Fruit fly (Drosophila melanogaster): ENCODE results near the gene RhoGEF3.

RhoGEF3 gene

dm6 chr3L:294841-295408, 17.7 kb downstream of the RhoGEF3 start (continued):
- TF ChIP-seq Pdp1 (GFP tag; optimal IDR thresholded peaks at IDR 0.05) = peak in 1 of 2 experiments; percentile 31
- no peak for TF ChIP-seq Drgx (GFP tag; IDR thresholded peaks at IDR 0.05)
- peak; percentile 64 for TF ChIP-seq CG17361 (GFP tag; IDR thresholded peaks at IDR 0.05)
- TF ChIP-seq tap (tag; optimal IDR thresholded peaks at IDR 0.05) = no peak
- no peak for TF ChIP-seq Dbx (GFP tag; IDR thresholded peaks at IDR 0.05)
- TF ChIP-seq CG14710 (tag; optimal IDR thresholded peaks at IDR 0.05) = peak; percentile 70
- peak in 1 of 2 experiments; percentile 70 for TF ChIP-seq bsh (GFP tag; optimal IDR thresholded peaks at IDR 0.05)
- peak; percentile 20 for TF ChIP-seq Side (GFP tag; optimal IDR thresholded peaks at IDR 0.05)
- TF ChIP-seq CG1603 (tag; optimal IDR thresholded peaks at IDR 0.05) = peak; percentile 49
- TF ChIP-seq Hr39 (optimal IDR thresholded peaks at IDR 0.05) = no peak
- TF ChIP-seq schlank (tag; optimal IDR thresholded peaks at IDR 0.05) = no peak
- TF ChIP-seq croc (GFP tag; conservative IDR thresholded peaks at IDR 0.05) = 0 out of 3 replicates have a peak, but pooled peaks have one; percentile 16
- no peak for TF ChIP-seq Dp (GFP tag; optimal IDR thresholded peaks at IDR 0.05)
- TF ChIP-seq sisA (GFP tag; IDR thresholded peaks at IDR 0.05) = no peak
- peak; percentile 31; the same call in 1 of the 3 replicates for TF ChIP-seq Optix (GFP tag; IDR thresholded peaks at IDR 0.05)
- TF ChIP-seq CG7372 (GFP tag; IDR thresholded peaks at IDR 0.05) = no peak
- TF ChIP-seq Hr3 (GFP tag; optimal IDR thresholded peaks at IDR 0.05) = no peak
- no peak for TF ChIP-seq Abd-B (GFP tag; optimal IDR thresholded peaks at IDR 0.05)
- TF ChIP-seq sc (optimal IDR thresholded peaks at IDR 0.05) = no peak
- peak; percentile 29 for TF ChIP-seq sc (GFP tag; optimal IDR thresholded peaks at IDR 0.05)
- peak; percentile 56 for TF ChIP-seq CG15696 (tag; optimal IDR thresholded peaks at IDR 0.05)
- no peak for TF ChIP-seq mirr (GFP tag; optimal IDR thresholded peaks at IDR 0.05)
- peak; percentile 42 for TF ChIP-seq tin (GFP tag; optimal IDR thresholded peaks at IDR 0.05)
- TF ChIP-seq D19A (tag; optimal IDR thresholded peaks at IDR 0.05) = peak; percentile 99
- TF ChIP-seq CG8388 (GFP tag; optimal IDR thresholded peaks at IDR 0.05) = peak; percentile 33
- TF ChIP-seq CG1602 (GFP tag; optimal IDR thresholded peaks at IDR 0.05) = peak; percentile 6
- peak; percentile 70 for TF ChIP-seq CG18262 (tag; optimal IDR thresholded peaks at IDR 0.05)
- no peak for TF ChIP-seq CG13894 (tag; optimal IDR thresholded peaks at IDR 0.05)
- no peak for TF ChIP-seq oc (tag; optimal IDR thresholded peaks at IDR 0.05)
- peak; percentile 15 for TF ChIP-seq Nf-YB (GFP tag; optimal IDR thresholded peaks at IDR 0.05)
- TF ChIP-seq NfI (GFP tag; optimal IDR thresholded peaks at IDR 0.05) = no peak
- no peak for TF ChIP-seq bowl (GFP tag; IDR thresholded peaks at IDR 0.05)
- TF ChIP-seq Kr (GFP tag; optimal IDR thresholded peaks at IDR 0.05) = no peak
- no peak for TF ChIP-seq aop (GFP tag; IDR thresholded peaks at IDR 0.05)
- peak; percentile 13 for TF ChIP-seq CG1233 (GFP tag; optimal IDR thresholded peaks at IDR 0.05)
- TF ChIP-seq Spps (tag; optimal IDR thresholded peaks at IDR 0.05) = peak; percentile 37
- peak in 1 of 3 experiments; percentile 71 for TF ChIP-seq lola (GFP tag; optimal IDR thresholded peaks at IDR 0.05)
- peak; percentile 32; the same call in 2 of the 3 replicates for TF ChIP-seq row (GFP tag; IDR thresholded peaks at IDR 0.05)
- TF ChIP-seq ewg (GFP tag; optimal IDR thresholded peaks at IDR 0.05) = peak; percentile 30
- TF ChIP-seq fd96Cb (tag; optimal IDR thresholded peaks at IDR 0.05) = no peak
- TF ChIP-seq CG3065 (GFP tag; optimal IDR thresholded peaks at IDR 0.05) = no peak
- peak; percentile 3 for TF ChIP-seq bab2 (GFP tag; optimal IDR thresholded peaks at IDR 0.05)
- TF ChIP-seq yki (optimal IDR thresholded peaks at IDR 0.05) = no peak
- no peak for TF ChIP-seq CG43689 (GFP tag; IDR thresholded peaks at IDR 0.05)
- TF ChIP-seq lmd (GFP tag; IDR thresholded peaks at IDR 0.05) = peak; percentile 14; the same call in 1 of the 2 replicates
- TF ChIP-seq CG6254 (GFP tag; optimal IDR thresholded peaks at IDR 0.05) = peak; percentile 21
- TF ChIP-seq gcm (GFP tag; optimal IDR thresholded peaks at IDR 0.05) = no peak
- no peak for TF ChIP-seq CG14860 (GFP tag; IDR thresholded peaks at IDR 0.05; ENCODE audit: partially characterized antibody)
- TF ChIP-seq CG8281 (tag; optimal IDR thresholded peaks at IDR 0.05) = no peak
- TF ChIP-seq CG1529 (GFP tag; optimal IDR thresholded peaks at IDR 0.05) = peak; percentile 16

All from whole organism, embryonic.